Worm (Caenorhabditis elegans): ENCODE data around the gene C32B5.6.
A peak's percentile ranks its signal among the peaks of the same experiment; 100 is the strongest.
"Not testable (repeated sequence)": the region's sequence is repeated elsewhere in the genome, so short reads cannot be mapped to it uniquely, and the experiment has no call there.

C32B5.6 gene

ce11 chrII:968106-968505 is at the start of gene C32B5.6:
C32B5.6 (plus strand) TSS chrII:968406.
- not testable (repeated sequence) for TF ChIP-seq ztf-23, flt-1, T22C8.4 (GFP tag; IDR thresholded peaks at IDR 0.05)

- no peak for TF ChIP-seq med-1 (GFP tag; optimal IDR thresholded peaks at IDR 0.05; ENCODE audit: insufficient read depth)
- TF ChIP-seq flt-1 (GFP tag; IDR thresholded peaks at IDR 0.05), result no peak
- TF ChIP-seq ref-1 (GFP tag; conservative IDR thresholded peaks at IDR 0.05), result no peak
- TF ChIP-seq klf-2 (GFP tag; conservative IDR thresholded peaks at IDR 0.05), result no peak
- no peak for TF ChIP-seq tab-1 (GFP tag; IDR thresholded peaks at IDR 0.05)
- no peak for TF ChIP-seq ztf-23 (GFP tag; IDR thresholded peaks at IDR 0.05)
- TF ChIP-seq ztf-29 (GFP tag; IDR thresholded peaks at IDR 0.05), result no peak
- no peak for TF ChIP-seq T22C8.4 (GFP tag; IDR thresholded peaks at IDR 0.05)
Observed at ce11 chrII:920326-920725, 47.9 kb upstream of the C32B5.6 start.

ce11 chrII:922778-923177 is 45.4 kb upstream of the C32B5.6 start:
- TF ChIP-seq T22C8.4 (GFP tag; IDR thresholded peaks at IDR 0.05) (no peak), flt-1 (GFP tag; IDR thresholded peaks at IDR 0.05) (no peak)

ce11 chrII:923521-923920 is 44.7 kb upstream of the C32B5.6 start, which contains the start of gene fbxc-28:
fbxc-28 (plus strand) TSS chrII:923821.
- no peak for TF ChIP-seq klf-2 (GFP tag; conservative IDR thresholded peaks at IDR 0.05)
- TF ChIP-seq T22C8.4 (GFP tag; IDR thresholded peaks at IDR 0.05), result no peak
- TF ChIP-seq med-1 (GFP tag; optimal IDR thresholded peaks at IDR 0.05; ENCODE audit: insufficient read depth), result no peak
- no peak for TF ChIP-seq ref-1 (GFP tag; conservative IDR thresholded peaks at IDR 0.05)
- no peak for TF ChIP-seq ztf-23 (GFP tag; IDR thresholded peaks at IDR 0.05)
- TF ChIP-seq flt-1 (GFP tag; IDR thresholded peaks at IDR 0.05), result no peak
- no peak for TF ChIP-seq ztf-29 (GFP tag; IDR thresholded peaks at IDR 0.05)
- TF ChIP-seq tab-1 (GFP tag; IDR thresholded peaks at IDR 0.05), result no peak
- no peak for TF ChIP-seq cog-1 (tag; optimal IDR thresholded peaks at IDR 0.05)

ce11 chrII:927331-927730 is 40.9 kb upstream of the C32B5.6 start, which contains the start of gene R07C3.13:
R07C3.13 (minus strand) TSS chrII:927431.
- TF ChIP-seq tab-1 (GFP tag; IDR thresholded peaks at IDR 0.05), result no peak
- TF ChIP-seq ztf-29 (GFP tag; IDR thresholded peaks at IDR 0.05), result no peak
- TF ChIP-seq med-1 (GFP tag; optimal IDR thresholded peaks at IDR 0.05; ENCODE audit: insufficient read depth), result no peak
- no peak for TF ChIP-seq ztf-23 (GFP tag; IDR thresholded peaks at IDR 0.05)
- no peak for TF ChIP-seq flt-1 (GFP tag; IDR thresholded peaks at IDR 0.05)
- TF ChIP-seq T22C8.4 (GFP tag; IDR thresholded peaks at IDR 0.05), result no peak
- no peak for TF ChIP-seq klf-2 (GFP tag; conservative IDR thresholded peaks at IDR 0.05)
- TF ChIP-seq cog-1 (tag; optimal IDR thresholded peaks at IDR 0.05), result no peak
- TF ChIP-seq ref-1 (GFP tag; conservative IDR thresholded peaks at IDR 0.05), result no peak

ce11 chrII:930871-931270 is 37.3 kb upstream of the C32B5.6 start, which contains the start of gene fbxc-34:
fbxc-34 (plus strand) TSS chrII:931171.
- not testable (repeated sequence) for TF ChIP-seq tab-1 (GFP tag; IDR thresholded peaks at IDR 0.05); ztf-23 (GFP tag; IDR thresholded peaks at IDR 0.05); ref-1 (GFP tag; conservative IDR thresholded peaks at IDR 0.05)

ce11 chrII:932718-933117 is 35.5 kb upstream of the C32B5.6 start, which contains the start of gene acs-15:
acs-15 (plus strand) TSS chrII:933018.
- TF ChIP-seq ref-1 (GFP tag; conservative IDR thresholded peaks at IDR 0.05) (no peak), T22C8.4 (GFP tag; IDR thresholded peaks at IDR 0.05) (no peak), ztf-29 (GFP tag; IDR thresholded peaks at IDR 0.05) (no peak), ztf-23 (GFP tag; IDR thresholded peaks at IDR 0.05) (no peak), flt-1 (GFP tag; IDR thresholded peaks at IDR 0.05) (no peak), tab-1 (GFP tag; IDR thresholded peaks at IDR 0.05) (no peak), klf-2 (GFP tag; conservative IDR thresholded peaks at IDR 0.05) (no peak), med-1 (GFP tag; optimal IDR thresholded peaks at IDR 0.05; ENCODE audit: insufficient read depth) (no peak), cog-1 (tag; optimal IDR thresholded peaks at IDR 0.05) (no peak)

- TF ChIP-seq tab-1 (GFP tag; IDR thresholded peaks at IDR 0.05) (no peak), flt-1 (GFP tag; IDR thresholded peaks at IDR 0.05) (peak; percentile 54; the same call in 1 of the 2 replicates)
Observed at ce11 chrII:937265-937664, 30.9 kb upstream of the C32B5.6 start.

ce11 chrII:938549-938948 is 29.7 kb upstream of the C32B5.6 start, which contains the start of gene R07C3.3:
R07C3.3 (plus strand) TSS chrII:938849.
- no peak for TF ChIP-seq klf-2 (GFP tag; conservative IDR thresholded peaks at IDR 0.05)
- TF ChIP-seq ztf-23 (GFP tag; IDR thresholded peaks at IDR 0.05), result no peak

- TF ChIP-seq med-1 (GFP tag; optimal IDR thresholded peaks at IDR 0.05; ENCODE audit: insufficient read depth), result no peak
- no peak for TF ChIP-seq ztf-29 (GFP tag; IDR thresholded peaks at IDR 0.05)
- no peak for TF ChIP-seq ztf-23 (GFP tag; IDR thresholded peaks at IDR 0.05)
- no peak for TF ChIP-seq ref-1 (GFP tag; conservative IDR thresholded peaks at IDR 0.05)
- no peak for TF ChIP-seq flt-1 (GFP tag; IDR thresholded peaks at IDR 0.05)
- no peak for TF ChIP-seq tab-1 (GFP tag; IDR thresholded peaks at IDR 0.05)
- no peak for TF ChIP-seq klf-2 (GFP tag; conservative IDR thresholded peaks at IDR 0.05)
- TF ChIP-seq cog-1 (tag; optimal IDR thresholded peaks at IDR 0.05), result no peak
- no peak for TF ChIP-seq T22C8.4 (GFP tag; IDR thresholded peaks at IDR 0.05)
Observed at ce11 chrII:940779-941178, 27.4 kb upstream of the C32B5.6 start, which contains the start of gene fbxc-36. fbxc-36 (plus strand) TSS chrII:940983.

- TF ChIP-seq tab-1 (GFP tag; IDR thresholded peaks at IDR 0.05), result no peak
- no peak for TF ChIP-seq ztf-23 (GFP tag; IDR thresholded peaks at IDR 0.05)
- no peak for TF ChIP-seq klf-2 (GFP tag; conservative IDR thresholded peaks at IDR 0.05)
- TF ChIP-seq ref-1 (GFP tag; conservative IDR thresholded peaks at IDR 0.05), result no peak
- TF ChIP-seq flt-1 (GFP tag; IDR thresholded peaks at IDR 0.05), result no peak
- TF ChIP-seq cog-1 (tag; optimal IDR thresholded peaks at IDR 0.05), result no peak
- no peak for TF ChIP-seq med-1 (GFP tag; optimal IDR thresholded peaks at IDR 0.05; ENCODE audit: insufficient read depth)
- TF ChIP-seq T22C8.4 (GFP tag; IDR thresholded peaks at IDR 0.05), result no peak
- no peak for TF ChIP-seq ztf-29 (GFP tag; IDR thresholded peaks at IDR 0.05)
Observed at ce11 chrII:943773-944172, 24.4 kb upstream of the C32B5.6 start, which contains the start of gene clec-43. clec-43 (plus strand) TSS chrII:944066.

Measured in whole organism, midembryonic.